Worm (Caenorhabditis elegans): Measurements from ENCODE around the gene D1022.9.

DNA sequence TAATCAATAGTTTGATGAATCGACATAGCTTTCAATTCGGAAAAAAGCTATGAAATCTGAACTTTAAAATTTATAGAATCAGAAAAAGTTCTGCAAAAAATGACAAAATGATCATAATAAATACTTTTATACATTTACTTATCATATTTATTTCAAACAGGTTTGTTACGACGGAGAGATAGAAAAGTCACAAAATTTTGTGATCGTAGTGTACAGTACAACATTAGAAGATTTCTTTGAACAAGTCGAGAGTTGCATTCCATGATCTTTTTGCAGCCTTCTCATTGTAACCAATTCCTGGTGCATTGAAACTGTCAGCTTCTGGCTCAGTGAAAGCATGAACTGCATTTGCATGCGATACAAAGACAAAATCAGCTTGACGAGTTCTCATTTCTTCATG is 33.3 kb downstream of the D1022.9 start, which contains the start of gene D1022.3:
- TF ChIP-seq ztf-11 (tag; optimal IDR thresholded peaks at IDR 0.05), result no peak
- TF ChIP-seq ceh-63 (GFP tag; optimal IDR thresholded peaks at IDR 0.05), result no peak
- TF ChIP-seq tbx-2 (tag; optimal IDR thresholded peaks at IDR 0.05), result no peak

Measured in whole organism, L1 larva.